Worm (Caenorhabditis elegans): Measurements from ENCODE around the gene W09D6.5.

W09D6.5 gene

DNA sequence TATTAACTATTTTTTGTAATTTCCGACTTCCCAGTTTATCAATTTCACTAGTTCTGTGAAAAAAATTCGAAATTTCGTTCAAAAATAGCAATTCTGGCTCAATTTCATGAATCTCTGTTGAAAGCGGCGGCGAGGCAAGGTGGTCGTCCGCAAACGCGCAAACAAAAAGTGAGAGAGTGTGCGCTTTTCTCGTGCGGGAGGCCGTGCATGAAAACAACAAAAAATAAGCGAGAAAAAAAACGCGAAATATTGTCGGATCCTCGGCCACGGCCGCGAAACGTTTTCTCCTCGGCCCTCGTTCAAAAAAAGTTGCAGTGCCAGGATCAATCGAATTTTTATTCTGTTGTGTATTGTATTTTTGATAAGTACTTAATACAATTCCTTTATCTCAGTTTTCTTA is 24.4 kb downstream of the W09D6.5 start (continued):
- TF ChIP-seq Y116A8C.19 (tag; optimal IDR thresholded peaks at IDR 0.05; ENCODE audit: borderline replicate concordance) (no peak), ceh-8 (GFP tag; optimal IDR thresholded peaks at IDR 0.05) (peak; percentile 36), rnt-1 (tag; optimal IDR thresholded peaks at IDR 0.05) (peak; percentile 93), unc-98 (GFP tag; IDR thresholded peaks at IDR 0.05) (peak; percentile 46; the same call in 1 of the 2 replicates), ceh-82 (tag; optimal IDR thresholded peaks at IDR 0.05) (peak; percentile 10 to 29 (median 14)), nhr-77 (tag; optimal IDR thresholded peaks at IDR 0.05) (peak; percentile 5), tlp-1 (tag; optimal IDR thresholded peaks at IDR 0.05) (no peak), aly-2 (tag; optimal IDR thresholded peaks at IDR 0.05) (no peak), C34B4.2 (tag; optimal IDR thresholded peaks at IDR 0.05) (no peak), zag-1 (tag; optimal IDR thresholded peaks at IDR 0.05) (no peak), nhr-20 (tag; optimal IDR thresholded peaks at IDR 0.05) (peak; percentile 65), hlh-4 (tag; optimal IDR thresholded peaks at IDR 0.05) (no peak), unc-86 (tag; optimal IDR thresholded peaks at IDR 0.05) (peak; percentile 46), tbx-2 (tag; optimal IDR thresholded peaks at IDR 0.05) (peak; percentile 74), hpl-2 (GFP tag; optimal IDR thresholded peaks at IDR 0.05) (no peak), efl-1 (optimal IDR thresholded peaks at IDR 0.05) (peak; percentile 32 to 74), efl-1 (GFP tag; optimal IDR thresholded peaks at IDR 0.05 in 1 of 2) (peak; percentile 66 to 95), lin-35 (GFP tag; optimal IDR thresholded peaks at IDR 0.05) (peak; percentile 32 to 59), lir-3 (tag; optimal IDR thresholded peaks at IDR 0.05; ENCODE audit: poor library complexity) (peak; percentile 81), mep-1 (tag; optimal IDR thresholded peaks at IDR 0.05) (peak; percentile 38), nhr-11 (tag; optimal IDR thresholded peaks at IDR 0.05) (no peak), fkh-4 (tag; optimal IDR thresholded peaks at IDR 0.05; ENCODE audit: borderline replicate concordance) (peak; percentile 33), mef-2 (tag; optimal IDR thresholded peaks at IDR 0.05) (no peak), dsc-1 (tag; optimal IDR thresholded peaks at IDR 0.05) (peak; percentile 67), fos-1 (tag; optimal IDR thresholded peaks at IDR 0.05) (no peak), jun-1 (tag; optimal IDR thresholded peaks at IDR 0.05) (no peak), lsy-2 (tag; optimal IDR thresholded peaks at IDR 0.05) (peak; percentile 38 to 43), pag-3 (tag; optimal IDR thresholded peaks at IDR 0.05; ENCODE audit: borderline replicate concordance, insufficient read depth) (no peak), fkh-10 (GFP tag; optimal IDR thresholded peaks at IDR 0.05) (no peak), nhr-84 (tag; optimal IDR thresholded peaks at IDR 0.05) (no peak), efl-3 (GFP tag; optimal IDR thresholded peaks at IDR 0.05) (no peak), C04F5.9 (tag; optimal IDR thresholded peaks at IDR 0.05) (peak; percentile 50), nhr-90 (tag; optimal IDR thresholded peaks at IDR 0.05; ENCODE audit: poor library complexity) (peak; percentile 77), sup-37 (GFP tag; optimal IDR thresholded peaks at IDR 0.05) (no peak), egl-27 (tag; optimal IDR thresholded peaks at IDR 0.05) (no peak), pax-3 (tag; optimal IDR thresholded peaks at IDR 0.05) (peak; percentile 52), sptf-1 (tag; optimal IDR thresholded peaks at IDR 0.05) (no peak), swsn-7 (tag; optimal IDR thresholded peaks at IDR 0.05) (peak; percentile 63)

DNA sequence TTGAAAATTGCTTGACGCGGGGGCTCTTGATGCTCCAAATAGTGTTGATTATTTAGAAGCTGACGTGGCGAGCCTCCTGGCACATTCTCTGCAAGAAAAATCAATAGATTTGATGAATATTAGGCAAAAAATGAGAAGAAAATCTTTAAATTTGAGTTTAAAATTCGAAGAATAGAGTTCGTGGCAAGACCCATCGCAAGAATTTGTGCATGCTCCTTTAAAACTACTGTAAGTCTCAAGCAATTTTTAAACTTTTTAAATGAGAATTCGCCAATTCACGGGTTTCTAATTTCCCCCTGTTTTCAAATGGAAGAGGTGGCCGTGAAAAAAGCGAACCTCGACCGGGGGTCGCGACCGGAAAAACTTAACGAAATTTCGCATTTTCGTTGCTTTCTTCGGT is 25.6 kb downstream of the W09D6.5 start:
- TF ChIP-seq zag-1 (tag; optimal IDR thresholded peaks at IDR 0.05), result no peak
- no peak for TF ChIP-seq elt-2 (tag; optimal IDR thresholded peaks at IDR 0.05)
- no peak for TF ChIP-seq aly-2 (tag; optimal IDR thresholded peaks at IDR 0.05)
- TF ChIP-seq nhr-76 (tag; optimal IDR thresholded peaks at IDR 0.05), result no peak
- no peak for TF ChIP-seq unc-62 (GFP tag; optimal IDR thresholded peaks at IDR 0.05)
- TF ChIP-seq alr-1 (tag; optimal IDR thresholded peaks at IDR 0.05; ENCODE audit: borderline replicate concordance), result no peak

Data from whole organism, L1 larva.